Fruit fly (Drosophila melanogaster) whole organism, embryonic: ENCODE results near the gene nAChRalpha6.

ENCODE experiments used
- Abd-B ChIP-seq: fragments of 200-800 bp; sonication (Bioruptor generic); optimal IDR thresholded peaks from 2 replicates; lab custom pipeline; 2018; ENCODE audit warnings: missing biosample characterization, mild to moderate bottlenecking, missing genetic modification characterization, moderate library complexity
- CG10431 ChIP-seq: fragments of 200-800 bp; sonication (Bioruptor generic); optimal IDR thresholded peaks from 3 replicates; lab custom pipeline; 2018; ENCODE audit warnings: missing biosample characterization, mild to moderate bottlenecking, missing genetic modification characterization
- CG11456 ChIP-seq: fragments of 200-800 bp; sonication (Bioruptor generic); IDR thresholded peaks from 3 replicates; pipeline ENCODE4 v1.3.6; 2022; ENCODE audit warnings: missing biosample characterization, missing genetic modification characterization
- CG14014 ChIP-seq: fragments of 200-800 bp; sonication (Bioruptor generic); IDR thresholded peaks from 2 replicates; pipeline ENCODE4 v1.3.6; 2022; ENCODE audit warnings: missing biosample characterization, missing genetic modification characterization
- CG1529 ChIP-seq: fragments of 200-800 bp; sonication (Bioruptor generic); optimal IDR thresholded peaks from 3 replicates; lab custom pipeline; 2018; ENCODE audit warnings: missing biosample characterization, missing genetic modification characterization
- CG18619 ChIP-seq: fragments of 200-800 bp; sonication (Bioruptor generic); optimal IDR thresholded peaks from 3 replicates; lab custom pipeline; 2017; ENCODE audit warnings: missing biosample characterization, mild to moderate bottlenecking, missing genetic modification characterization
- CG31365 ChIP-seq: fragments of 200-800 bp; sonication (Bioruptor generic); optimal IDR thresholded peaks from 2 replicates; lab custom pipeline; 2018; ENCODE audit warnings: missing biosample characterization, mild to moderate bottlenecking, missing genetic modification characterization
- CG34376 ChIP-seq: fragments of 200-800 bp; sonication (Bioruptor generic); optimal IDR thresholded peaks from 2 replicates; lab custom pipeline; 2018; ENCODE audit warnings: missing biosample characterization, mild to moderate bottlenecking, missing genetic modification characterization
- CG4328 ChIP-seq: fragments of 200-800 bp; sonication (Bioruptor generic); optimal IDR thresholded peaks from 3 replicates; lab custom pipeline; 2017; ENCODE audit warnings: missing biosample characterization, missing genetic modification reagents, missing genetic modification characterization
- CG5245 ChIP-seq: fragments of 200-800 bp; sonication (Bioruptor generic); optimal IDR thresholded peaks from 3 replicates; lab custom pipeline; 2016; ENCODE audit warnings: missing biosample characterization, missing genetic modification characterization
- CG6683 ChIP-seq: fragments of 200-800 bp; sonication (Bioruptor generic); optimal IDR thresholded peaks from 2 replicates; lab custom pipeline; 2017; ENCODE audit warnings: missing biosample characterization, mild to moderate bottlenecking, missing genetic modification characterization, missing genetic modification reagents
- CG6765 ChIP-seq: fragments of 200-800 bp; sonication (Bioruptor generic); optimal IDR thresholded peaks from 3 replicates; lab custom pipeline; 2017; ENCODE audit warnings: missing biosample characterization, mild to moderate bottlenecking, missing genetic modification characterization
- CG7786 ChIP-seq: fragments of 200-800 bp; sonication (Bioruptor generic); optimal IDR thresholded peaks from 2 replicates; lab custom pipeline; 2016; ENCODE audit warnings: missing biosample characterization, missing genetic modification characterization
- CG9876 ChIP-seq: fragments of 200-800 bp; sonication (Bioruptor generic); optimal IDR thresholded peaks from 2 replicates; lab custom pipeline; 2016; ENCODE audit warnings: missing biosample characterization, missing genetic modification characterization
- CG9932 ChIP-seq: fragments of 200-800 bp; sonication (Bioruptor generic); IDR thresholded peaks from 2 replicates; pipeline ENCODE4 v1.3.6; 2022; ENCODE audit warnings: missing biosample characterization, missing genetic modification characterization
- D19A ChIP-seq: fragments of 200-800 bp; optimal IDR thresholded peaks from 3 replicates; lab custom pipeline; 2019; ENCODE audit warnings: missing biosample characterization, mild to moderate bottlenecking, missing genetic modification characterization, moderate library complexity
- Dad ChIP-seq: fragments of 200-800 bp; sonication (Bioruptor generic); optimal IDR thresholded peaks from 3 replicates; lab custom pipeline; 2016; ENCODE audit warnings: missing biosample characterization, missing genetic modification characterization
- Dek ChIP-seq: fragments of 200-800 bp; sonication (Bioruptor generic); optimal IDR thresholded peaks from 3 replicates; lab custom pipeline; 2019; ENCODE audit warnings: missing biosample characterization, mild to moderate bottlenecking, missing genetic modification characterization, moderate library complexity
- HLH54F ChIP-seq: fragments of 200-800 bp; sonication (Bioruptor generic); optimal IDR thresholded peaks from 3 replicates; lab custom pipeline; 2016; ENCODE audit warnings: missing biosample characterization, missing genetic modification characterization
- PHDP ChIP-seq: fragments of 200-800 bp; sonication (Bioruptor generic); optimal IDR thresholded peaks from 3 replicates; lab custom pipeline; 2018; ENCODE audit warnings: missing biosample characterization, mild to moderate bottlenecking, missing genetic modification characterization, moderate library complexity
- TFAM ChIP-seq: fragments of 200-800 bp; sonication (Bioruptor generic); optimal IDR thresholded peaks from 2 replicates; lab custom pipeline; 2017; ENCODE audit warnings: missing biosample characterization, missing genetic modification characterization, inconsistent platforms
- Xbp1 ChIP-seq: fragments of 200-800 bp; sonication (Bioruptor generic); optimal IDR thresholded peaks from 3 replicates; lab custom pipeline; 2016; ENCODE audit warnings: missing biosample characterization, mild to moderate bottlenecking, missing genetic modification characterization
- bigmax ChIP-seq: fragments of 200-800 bp; sonication (Bioruptor generic); optimal IDR thresholded peaks from 2 replicates; lab custom pipeline; 2018; ENCODE audit warnings: missing biosample characterization, mild to moderate bottlenecking, missing genetic modification characterization
- crc ChIP-seq: fragments of 200-800 bp; sonication (Bioruptor generic); optimal IDR thresholded peaks from 2 replicates; lab custom pipeline; 2016; ENCODE audit warnings: missing biosample characterization, missing genetic modification characterization
- dimm ChIP-seq: fragments of 200-800 bp; sonication (Bioruptor generic); IDR thresholded peaks from 2 replicates; pipeline ENCODE4 v1.3.6; 2022; ENCODE audit warnings: missing biosample characterization, missing genetic modification characterization
- exex ChIP-seq: fragments of 200-800 bp; sonication (Bioruptor generic); optimal IDR thresholded peaks from 4 replicates; lab custom pipeline; 2018; ENCODE audit warnings: missing biosample characterization, mild to moderate bottlenecking, missing genetic modification characterization, moderate library complexity
- fd64A ChIP-seq: fragments of 200-800 bp; sonication (Bioruptor generic); optimal IDR thresholded peaks from 3 replicates; lab custom pipeline; 2018; ENCODE audit warnings: missing biosample characterization, mild to moderate bottlenecking, missing genetic modification characterization
- hb ChIP-seq: fragments of 200-800 bp; sonication (Bioruptor generic); IDR thresholded peaks from 3 replicates; pipeline ENCODE4 v1.3.6; 2022; ENCODE audit warnings: missing biosample characterization, missing genetic modification characterization; ENCODE audit not compliant: partially characterized antibody
- lilli ChIP-seq: fragments of 200-800 bp; sonication (Bioruptor generic); optimal IDR thresholded peaks from 3 replicates; lab custom pipeline; 2016; ENCODE audit warnings: missing biosample characterization, missing genetic modification characterization
- maf-S ChIP-seq: fragments of 200-800 bp; sonication (Bioruptor generic); optimal IDR thresholded peaks from 2 replicates; lab custom pipeline; 2016; ENCODE audit warnings: missing biosample characterization, missing genetic modification characterization
- org-1 ChIP-seq: fragments of 200-800 bp; sonication (Bioruptor generic); optimal IDR thresholded peaks from 2 replicates; lab custom pipeline; 2017; ENCODE audit warnings: missing biosample characterization, missing genetic modification characterization
- pita ChIP-seq: fragments of 200-800 bp; sonication (Bioruptor generic); optimal IDR thresholded peaks from 2 replicates; lab custom pipeline; 2017; ENCODE audit warnings: missing biosample characterization, mild to moderate bottlenecking, missing genetic modification characterization
- psq ChIP-seq: fragments of 200-800 bp; sonication (Bioruptor generic); optimal IDR thresholded peaks from 2 replicates; lab custom pipeline; 2017; ENCODE audit warnings: missing biosample characterization, missing genetic modification characterization
- pzg ChIP-seq: fragments of 200-800 bp; sonication (Bioruptor generic); optimal IDR thresholded peaks from 3 replicates; lab custom pipeline; 2018; ENCODE audit warnings: missing biosample characterization, mild to moderate bottlenecking, missing genetic modification characterization, moderate library complexity
- scrt ChIP-seq: fragments of 200-800 bp; sonication (Bioruptor generic); optimal IDR thresholded peaks from 2 replicates; lab custom pipeline; 2018; ENCODE audit warnings: missing biosample characterization, mild to moderate bottlenecking, missing genetic modification characterization, moderate library complexity
- sim ChIP-seq: fragments of 200-800 bp; sonication (Bioruptor generic); IDR thresholded peaks from 2 replicates; pipeline ENCODE4 v1.3.6; 2022; ENCODE audit warnings: missing biosample characterization, missing genetic modification characterization
- slp2 ChIP-seq: fragments of 200-800 bp; sonication (Bioruptor generic); optimal IDR thresholded peaks from 2 replicates; lab custom pipeline; 2016; ENCODE audit warnings: missing biosample characterization, missing genetic modification characterization
- so ChIP-seq: fragments of 200-800 bp; sonication (Bioruptor generic); IDR thresholded peaks from 3 replicates; pipeline ENCODE4 v1.3.6; 2022; ENCODE audit warnings: missing biosample characterization, missing genetic modification characterization
- ssp ChIP-seq: fragments of 200-800 bp; sonication (Bioruptor generic); IDR thresholded peaks from 2 replicates; pipeline ENCODE4 v1.3.6; 2022; ENCODE audit warnings: missing biosample characterization, missing genetic modification characterization
- tin ChIP-seq: fragments of 200-800 bp; sonication (Bioruptor generic); optimal IDR thresholded peaks from 3 replicates; lab custom pipeline; 2016; ENCODE audit warnings: missing biosample characterization, missing genetic modification characterization
- tll ChIP-seq, 2 experiments: fragments of 200-800 bp in 1 of 2; fragments of >200 bp in 1 of 2; sonication (Bioruptor generic) in 1 of 2; optimal IDR thresholded peaks; 2 replicates each; lab custom pipeline; 2017 to 2019; ENCODE audit warnings: missing biosample characterization in 2 of 2, missing genetic modification characterization in 2 of 2, mild to moderate bottlenecking in 1 of 2, moderate library complexity in 1 of 2
- tna ChIP-seq: fragments of 200-800 bp; sonication (Bioruptor generic); IDR thresholded peaks from 2 replicates; pipeline ENCODE4 v1.3.6; 2022; ENCODE audit warnings: missing biosample characterization, missing genetic modification characterization; ENCODE audit not compliant: partially characterized antibody
- zf30C ChIP-seq: fragments of 200-800 bp; sonication (Bioruptor generic); optimal IDR thresholded peaks from 3 replicates; lab custom pipeline; 2018; ENCODE audit warnings: missing biosample characterization, mild to moderate bottlenecking, missing genetic modification characterization

The nAChRalpha6 gene

dm6 chr2L:9774980-9775628, 110.9 kb downstream of the nAChRalpha6 start, which contains the start of the genes ppk11 and ppk16 (continued):
- TF ChIP-seq scrt (GFP tag; lab: Kevin White, UChicago) (no peak), pzg (GFP tag; lab: Kevin White, UChicago) (no peak), CG9876 (GFP tag; lab: Kevin White, UChicago) (no peak), CG7786 (GFP tag; lab: Kevin White, UChicago) (no peak), so (GFP tag; lab: Robert Waterston, UW) (no peak), CG5245 (GFP tag; lab: Kevin White, UChicago) (peak; percentile 24)

- no peak for TF ChIP-seq CG6765 (GFP tag; lab: Kevin White, UChicago)
Observed at dm6 chr2L:9770896-9771295, 115.2 kb downstream of the nAChRalpha6 start, which contains the start of gene ppk18. ppk18 (minus strand) TSS chr2L:9770996.

dm6 chr2L:9768735-9769134, 117.3 kb downstream of the nAChRalpha6 start, which contains the start of gene CG17633:
CG17633 (plus strand) TSS chr2L:9769060.
- TF ChIP-seq Dad (GFP tag; lab: Kevin White, UChicago): no peak
- peak; percentile 12 for TF ChIP-seq CG34376 (GFP tag; lab: Kevin White, UChicago)
- no peak for TF ChIP-seq CG14014
- TF ChIP-seq exex (tag; lab: Kevin White, UChicago): peak; percentile 72

dm6 chr2L:9766758-9767157, 119.3 kb downstream of the nAChRalpha6 start, which contains the start of gene CG4017:
CG4017 (plus strand) TSS chr2L:9767058.
- TF ChIP-seq slp2: no peak
- TF ChIP-seq D19A: no peak
- TF ChIP-seq CG11456 (GFP tag; lab: Robert Waterston, UW): no peak
- TF ChIP-seq lilli: no peak
- TF ChIP-seq Xbp1: no peak
- no peak for TF ChIP-seq PHDP (tag; lab: Kevin White, UChicago)
- no peak for TF ChIP-seq CG4328
- TF ChIP-seq CG10431: no peak
- TF ChIP-seq Abd-B (GFP tag; lab: Kevin White, UChicago): no peak
- no peak for TF ChIP-seq CG5245 (GFP tag; lab: Kevin White, UChicago)
- no peak for TF ChIP-seq psq (GFP tag; lab: Kevin White, UChicago)
- no peak for TF ChIP-seq pita (GFP tag; lab: Kevin White, UChicago)

- TF ChIP-seq CG9932 (GFP tag; lab: Robert Waterston, UW): peak; percentile 65; the same call in 1 of the 2 replicates
- TF ChIP-seq CG31365 (tag; lab: Kevin White, UChicago): no peak
- peak; percentile 49 for TF ChIP-seq zf30C (GFP tag; lab: Kevin White, UChicago)
- TF ChIP-seq fd64A (GFP tag; lab: Kevin White, UChicago): no peak
- TF ChIP-seq dimm (GFP tag; lab: Robert Waterston, UW): no peak
- TF ChIP-seq Dek (tag; lab: Kevin White, UChicago): no peak
- TF ChIP-seq maf-S (GFP tag; lab: Kevin White, UChicago): no peak
- TF ChIP-seq CG6683: peak; percentile 18
- no peak for TF ChIP-seq ssp (GFP tag; lab: Robert Waterston, UW)
- no peak for TF ChIP-seq TFAM (GFP tag; lab: Kevin White, UChicago)
- TF ChIP-seq CG18619: peak; percentile 18
- TF ChIP-seq tin (GFP tag; lab: Kevin White, UChicago): peak; percentile 44
- TF ChIP-seq org-1 (GFP tag; lab: Kevin White, UChicago): no peak
- no peak for TF ChIP-seq hb (GFP tag; lab: Robert Waterston, UW)
- no peak for TF ChIP-seq sim (GFP tag; lab: Robert Waterston, UW)
- no peak for TF ChIP-seq CG1529 (GFP tag; lab: Kevin White, UChicago)
- TF ChIP-seq crc (GFP tag; lab: Kevin White, UChicago): no peak
- peak in 1 of 2 experiments; percentile 71 for TF ChIP-seq tll (GFP tag; optimal IDR thresholded peaks at IDR 0.05; lab: Kevin White, UChicago)
- no peak for TF ChIP-seq HLH54F (GFP tag; lab: Kevin White, UChicago)
- TF ChIP-seq bigmax (GFP tag; lab: Kevin White, UChicago): no peak
- TF ChIP-seq tna (GFP tag; lab: Robert Waterston, UW): no peak
Observed at dm6 chr2L:9763212-9763869, 122.7 kb downstream of the nAChRalpha6 start, which contains the start of the genes Taf11 and und. Taf11 (minus strand) TSS chr2L:9763262. und (plus strand) TSS chr2L:9763369.
